Fruit fly (Drosophila melanogaster): ENCODE measurements around the gene Npc2c.

The Npc2c gene

dm6 chr3R:10053559-10053958, 6.5 kb upstream of the Npc2c start (continued):
- TF ChIP-seq CG8924 (tag; optimal IDR thresholded peaks at IDR 0.05) = no peak
- TF ChIP-seq pita (GFP tag; optimal IDR thresholded peaks at IDR 0.05) = no peak
- TF ChIP-seq CG13775 (GFP tag; optimal IDR thresholded peaks at IDR 0.05) = no peak
- no peak for TF ChIP-seq Dref (GFP tag; IDR thresholded peaks at IDR 0.05)
- TF ChIP-seq Ptx1 (GFP tag; IDR thresholded peaks at IDR 0.05) = no peak
- no peak for TF ChIP-seq az2 (GFP tag; optimal IDR thresholded peaks at IDR 0.05)
- no peak for TF ChIP-seq CG4328 (GFP tag; optimal IDR thresholded peaks at IDR 0.05)
- TF ChIP-seq CG8290 (GFP tag; optimal IDR thresholded peaks at IDR 0.05) = no peak
- no peak for TF ChIP-seq CG8290 (tag; optimal IDR thresholded peaks at IDR 0.05)
- no peak for TF ChIP-seq fd64A (GFP tag; optimal IDR thresholded peaks at IDR 0.05)
- no peak for TF ChIP-seq CG31441 (GFP tag; IDR thresholded peaks at IDR 0.05)
- TF ChIP-seq HLHmδ (GFP tag; optimal IDR thresholded peaks at IDR 0.05) = no peak
- no peak for TF ChIP-seq CG10321 (GFP tag; IDR thresholded peaks at IDR 0.05)
- TF ChIP-seq CG4404 (GFP tag; IDR thresholded peaks at IDR 0.05) = no peak
- no peak for TF ChIP-seq tio (GFP tag; optimal IDR thresholded peaks at IDR 0.05)
- no peak for TF ChIP-seq CG3065 (GFP tag; optimal IDR thresholded peaks at IDR 0.05)
- TF ChIP-seq CG18599 (GFP tag; optimal IDR thresholded peaks at IDR 0.05) = no peak
- no peak for TF ChIP-seq Lim3 (GFP tag; IDR thresholded peaks at IDR 0.05)
- TF ChIP-seq zen (tag; optimal IDR thresholded peaks at IDR 0.05) = peak; percentile 17
- TF ChIP-seq corto (GFP tag; optimal IDR thresholded peaks at IDR 0.05) = no peak
- no peak for TF ChIP-seq CG9437 (GFP tag; optimal IDR thresholded peaks at IDR 0.05)
- no peak for TF ChIP-seq CG13424 (tag; optimal IDR thresholded peaks at IDR 0.05)
- no peak for TF ChIP-seq CG12769 (tag; optimal IDR thresholded peaks at IDR 0.05)
- TF ChIP-seq CG1233 (GFP tag; optimal IDR thresholded peaks at IDR 0.05) = no peak
- TF ChIP-seq btn (GFP tag; optimal IDR thresholded peaks at IDR 0.05) = no peak
- no peak for TF ChIP-seq CG8388 (GFP tag; optimal IDR thresholded peaks at IDR 0.05)
- TF ChIP-seq CG2116 (GFP tag; optimal IDR thresholded peaks at IDR 0.05) = no peak
- no peak for TF ChIP-seq Chrac-16 (GFP tag; optimal IDR thresholded peaks at IDR 0.05)
- no peak for TF ChIP-seq CG10565 (GFP tag; optimal IDR thresholded peaks at IDR 0.05)
- no peak for TF ChIP-seq CG15479 (GFP tag; optimal IDR thresholded peaks at IDR 0.05)
- no peak for TF ChIP-seq PHDP (tag; optimal IDR thresholded peaks at IDR 0.05)
- TF ChIP-seq CG3995 (GFP tag; optimal IDR thresholded peaks at IDR 0.05) = no peak
- no peak for TF ChIP-seq CG4820 (GFP tag; optimal IDR thresholded peaks at IDR 0.05)
- TF ChIP-seq bcd (GFP tag; optimal IDR thresholded peaks at IDR 0.05) = no peak
- TF ChIP-seq oc (tag; optimal IDR thresholded peaks at IDR 0.05) = no peak
- TF ChIP-seq Sry-δ (GFP tag; optimal IDR thresholded peaks at IDR 0.05) = no peak
- TF ChIP-seq Doc3 (GFP tag; IDR thresholded peaks at IDR 0.05; ENCODE audit: partially characterized antibody) = no peak
- no peak for TF ChIP-seq Deaf1 (tag; optimal IDR thresholded peaks at IDR 0.05)
- no peak for TF ChIP-seq cwo (GFP tag; optimal IDR thresholded peaks at IDR 0.05)
- TF ChIP-seq MESR4 (GFP tag; optimal IDR thresholded peaks at IDR 0.05) = no peak
- peak; percentile 51; the same call in 2 of the 3 replicates for TF ChIP-seq CG7357 (GFP tag; IDR thresholded peaks at IDR 0.05)
- TF ChIP-seq Max (GFP tag; optimal IDR thresholded peaks at IDR 0.05) = no peak
- no peak for TF ChIP-seq CG12391 (tag; optimal IDR thresholded peaks at IDR 0.05)
- TF ChIP-seq Spps (tag; optimal IDR thresholded peaks at IDR 0.05) = no peak
- no peak for TF ChIP-seq sisA (GFP tag; IDR thresholded peaks at IDR 0.05)
- TF ChIP-seq yki (optimal IDR thresholded peaks at IDR 0.05) = no peak
- TF ChIP-seq dpn (GFP tag; optimal IDR thresholded peaks at IDR 0.05) = no peak
- TF ChIP-seq gsb (GFP tag; IDR thresholded peaks at IDR 0.05) = no peak
- TF ChIP-seq CG17359 (tag; optimal IDR thresholded peaks at IDR 0.05) = peak; percentile 6
- no peak for TF ChIP-seq ERR (GFP tag; optimal IDR thresholded peaks at IDR 0.05)
- TF ChIP-seq Vsx1 (GFP tag; optimal IDR thresholded peaks at IDR 0.05) = peak; percentile 53
- TF ChIP-seq zfh2 (GFP tag; optimal IDR thresholded peaks at IDR 0.05) = no peak
- no peak for TF ChIP-seq CG4282 (GFP tag; optimal IDR thresholded peaks at IDR 0.05)

Measured in whole organism, embryonic.